Worm (Caenorhabditis elegans): Measurements from ENCODE around the gene F59E12.1.

ce11 chrII:5701485-5701884 lies 47.2 kb downstream of the F59E12.1 start:
- TF ChIP-seq egl-27 (tag; optimal IDR thresholded peaks at IDR 0.05), result no peak
- no peak for TF ChIP-seq pqm-1 (tag; optimal IDR thresholded peaks at IDR 0.05)
- TF ChIP-seq aly-2 (tag; optimal IDR thresholded peaks at IDR 0.05), result no peak
- no peak for TF ChIP-seq ztf-11 (tag; optimal IDR thresholded peaks at IDR 0.05)
- TF ChIP-seq nhr-237 (tag; optimal IDR thresholded peaks at IDR 0.05), result no peak
- TF ChIP-seq unc-130 (GFP tag; optimal IDR thresholded peaks at IDR 0.05), result no peak
- no peak for TF ChIP-seq ceh-28 (tag; optimal IDR thresholded peaks at IDR 0.05)
- TF ChIP-seq unc-62 (GFP tag; optimal IDR thresholded peaks at IDR 0.05 in 1 of 2), result peak in 1 of 2 experiments; percentile 59
- TF ChIP-seq unc-62 (tag; optimal IDR thresholded peaks at IDR 0.05), result no peak
- TF ChIP-seq nhr-77 (tag; optimal IDR thresholded peaks at IDR 0.05), result no peak
- TF ChIP-seq ces-1 (GFP tag; optimal IDR thresholded peaks at IDR 0.05), result no peak
- TF ChIP-seq hlh-11 (tag; optimal IDR thresholded peaks at IDR 0.05), result peak; percentile 64
- TF ChIP-seq lin-15B (tag; optimal IDR thresholded peaks at IDR 0.05), result peak; percentile 19
